Worm (Caenorhabditis elegans) whole organism, mixed stage, embryonic: ENCODE results near the gene yju-2.

Experiments
- cnd-1 ChIP-seq: fragments of 200-800 bp; sonication (Bioruptor generic); optimal IDR thresholded peaks from 2 replicates; lab custom pipeline; 2018; ENCODE audit warnings: mild to moderate bottlenecking, missing genetic modification characterization, missing compliant biosample characterization
- drap-1 ChIP-seq: fragments of 200-800 bp; sonication (Bioruptor generic); optimal IDR thresholded peaks from 3 replicates; lab custom pipeline; 2018; ENCODE audit warnings: mild to moderate bottlenecking, missing genetic modification characterization, missing compliant biosample characterization
- ham-2 ChIP-seq: fragments of 200-800 bp; sonication (Bioruptor generic); optimal IDR thresholded peaks from 2 replicates; lab custom pipeline; 2018; ENCODE audit warnings: mild to moderate bottlenecking, missing genetic modification characterization, missing compliant biosample characterization
- lin-32 ChIP-seq: fragments of 200-800 bp; sonication (Bioruptor generic); optimal IDR thresholded peaks from 2 replicates; lab custom pipeline; 2018; ENCODE audit warnings: mild to moderate bottlenecking, missing genetic modification characterization, missing compliant biosample characterization
- lsy-2 ChIP-seq: fragments of 150-350 bp; optimal IDR thresholded peaks from 2 replicates; lab custom pipeline; 2014; ENCODE audit warnings: missing biosample characterization, missing genetic modification characterization
- nhr-12 ChIP-seq: fragments of 150-350 bp; optimal IDR thresholded peaks from 2 replicates; lab custom pipeline; 2014; ENCODE audit warnings: missing biosample characterization, missing genetic modification characterization
- nhr-28 ChIP-seq: fragments of 150-350 bp; optimal IDR thresholded peaks from 2 replicates; lab custom pipeline; 2014; ENCODE audit warnings: missing biosample characterization, missing genetic modification characterization
- nhr-76 ChIP-seq: sonication (generic microtip); optimal IDR thresholded peaks from 2 replicates; lab custom pipeline; 2017; ENCODE audit warnings: missing biosample characterization, missing genetic modification characterization
- pha-4 ChIP-seq: fragments of 150-350 bp; optimal IDR thresholded peaks from 2 replicates; lab custom pipeline; 2018; ENCODE audit warnings: missing biosample characterization, missing genetic modification reagents, missing genetic modification characterization
- snpc-4 ChIP-seq: fragments of 150-350 bp; optimal IDR thresholded peaks from 2 replicates; lab custom pipeline; 2014; ENCODE audit warnings: missing biosample characterization, missing genetic modification characterization
- ztf-11 ChIP-seq: fragments of 150-350 bp; optimal IDR thresholded peaks from 2 replicates; lab custom pipeline; 2014; ENCODE audit warnings: missing biosample characterization, missing genetic modification characterization

DNA sequence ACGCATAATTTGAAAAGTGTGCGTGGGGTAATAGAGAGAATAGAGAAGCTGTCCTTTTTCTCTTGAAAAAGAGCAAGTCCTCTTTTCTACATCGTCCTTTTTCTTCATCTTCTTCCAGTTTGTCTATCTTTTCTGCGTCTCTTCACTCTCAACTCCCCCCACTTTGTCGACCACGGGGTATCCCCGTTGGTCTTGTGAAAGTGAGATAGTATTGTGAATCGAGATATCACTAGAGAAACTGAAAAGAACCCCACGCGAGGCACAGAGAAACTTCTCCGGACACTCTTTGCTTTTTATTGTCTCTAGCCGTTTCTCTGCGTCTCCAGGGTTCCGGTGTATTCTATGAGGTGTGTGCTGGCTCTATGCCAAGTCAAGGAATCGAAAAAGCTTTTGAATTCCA lies 28.5 kb upstream of the yju-2 start:
- TF ChIP-seq snpc-4 (tag; lab: Kevin White, UChicago) = no peak
- TF ChIP-seq lin-32 (GFP tag; lab: Kevin White, UChicago) = no peak
- TF ChIP-seq nhr-12 = no peak
- TF ChIP-seq lsy-2 = peak; percentile 72
- no peak for TF ChIP-seq cnd-1
- TF ChIP-seq ztf-11 (tag; lab: Kevin White, UChicago) = peak; percentile 65
- peak; percentile 47 for TF ChIP-seq drap-1
- no peak for TF ChIP-seq nhr-76 (tag; lab: Kevin White, UChicago)
- no peak for TF ChIP-seq nhr-28 (tag; lab: Kevin White, UChicago)
- TF ChIP-seq ham-2 (GFP tag; lab: Kevin White, UChicago) = peak; percentile 71
- peak; percentile 73 for TF ChIP-seq pha-4
